Worm (Caenorhabditis elegans) whole organism, midembryonic: ENCODE measurements around the gene rde-1.
A peak's percentile ranks its signal among the peaks of the same experiment; 100 is the strongest.

ENCODE experiments used
- T22C8.4 ChIP-seq: fragments of 200-800 bp; sonication (Bioruptor generic); IDR thresholded peaks from 2 replicates; pipeline ENCODE4 v1.3.6; 2022; ENCODE audit warnings: missing genetic modification characterization, missing compliant biosample characterization
- cog-1 ChIP-seq: sonication (generic microtip); optimal IDR thresholded peaks from 2 replicates; lab custom pipeline; 2016; ENCODE audit warnings: missing genetic modification characterization, missing compliant biosample characterization
- flt-1 ChIP-seq: fragments of 200-800 bp; sonication (Bioruptor generic); IDR thresholded peaks from 2 replicates; pipeline ENCODE4 v1.3.6; 2022; ENCODE audit warnings: missing genetic modification characterization, missing compliant biosample characterization
- klf-2 ChIP-seq: fragments of 200-800 bp; sonication (Bioruptor generic); conservative IDR thresholded peaks from 2 replicates; pipeline ENCODE4 v1.3.6; 2022; ENCODE audit warnings: missing genetic modification reagents, missing genetic modification characterization, missing compliant biosample characterization
- med-1 ChIP-seq: sonication (generic microtip); optimal IDR thresholded peaks from 2 replicates; lab custom pipeline; 2017; ENCODE audit warnings: missing genetic modification characterization, mild to moderate bottlenecking, missing compliant biosample characterization, antibody characterized with exemption, missing genetic modification reagents; ENCODE audit not compliant: insufficient read depth
- ref-1 ChIP-seq: fragments of 200-800 bp; sonication (Bioruptor generic); conservative IDR thresholded peaks from 2 replicates; pipeline ENCODE4 v1.3.6; 2022; ENCODE audit warnings: missing genetic modification reagents, missing genetic modification characterization, missing compliant biosample characterization
- tab-1 ChIP-seq: fragments of 200-800 bp; sonication (Bioruptor generic); IDR thresholded peaks from 2 replicates; pipeline ENCODE4 v1.3.6; 2022; ENCODE audit warnings: missing genetic modification characterization, missing compliant biosample characterization
- ztf-23 ChIP-seq: fragments of 200-800 bp; sonication (Bioruptor generic); IDR thresholded peaks from 2 replicates; pipeline ENCODE4 v1.3.6; 2022; ENCODE audit warnings: missing genetic modification reagents, missing genetic modification characterization, missing compliant biosample characterization
- ztf-29 ChIP-seq: fragments of 200-800 bp; sonication (Bioruptor generic); IDR thresholded peaks from 2 replicates; pipeline ENCODE4 v1.3.6; 2022; ENCODE audit warnings: missing genetic modification reagents, missing genetic modification characterization, missing compliant biosample characterization

The rde-1 gene

DNA sequence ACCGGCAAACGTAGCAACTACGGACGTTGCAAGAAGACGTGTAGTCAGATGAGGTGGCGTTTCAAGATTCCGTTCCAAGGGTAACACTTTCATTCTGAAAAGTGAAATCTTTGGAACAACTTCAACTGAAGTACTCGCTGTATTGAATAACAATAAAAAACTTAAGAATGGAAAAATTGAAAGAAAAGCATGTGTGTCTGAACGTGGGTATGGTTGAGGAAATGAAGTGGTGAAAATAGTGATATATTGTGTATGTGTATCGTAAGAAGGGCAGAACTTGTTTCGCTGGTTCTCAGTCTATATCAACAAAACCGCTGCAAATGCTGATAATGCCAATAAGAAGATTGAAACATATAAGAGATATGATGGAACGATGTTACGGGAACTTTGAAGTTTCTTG, 4.3 kb upstream of the rde-1 start, which contains the start of gene K08H10.6:
K08H10.6 (minus strand) TSS at position 101 of the 400 bp plus-strand sequence.
- TF ChIP-seq ref-1, result no peak

DNA sequence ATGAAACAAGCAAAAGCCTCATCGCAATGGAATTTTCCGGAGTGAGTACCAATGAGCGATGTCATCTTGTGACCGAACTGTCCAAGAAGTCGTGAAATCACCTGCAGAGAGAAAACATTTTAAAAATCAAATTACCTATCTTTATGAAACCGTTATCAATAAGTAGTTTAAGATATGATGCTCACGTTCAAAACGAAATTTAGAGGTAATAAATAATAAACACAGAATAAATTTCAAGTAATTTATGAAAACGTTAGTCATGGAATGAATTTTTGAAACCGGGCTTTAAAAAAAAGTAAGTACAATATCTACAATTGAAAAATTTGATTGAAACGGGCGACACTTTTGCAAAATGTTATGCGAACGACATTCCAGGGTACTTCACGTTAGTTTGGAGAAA, 3.8 kb downstream of the rde-1 start, which contains the start of gene C27H6.8:
C27H6.8 (minus strand) TSS at position 101 of the 400 bp plus-strand sequence.
- TF ChIP-seq flt-1 (GFP tag; lab: Robert Waterston, UW) (no peak), ztf-29 (no peak), med-1 (GFP tag; lab: Kevin White, UChicago) (no peak), ref-1 (no peak), T22C8.4 (GFP tag; lab: Robert Waterston, UW) (no peak), klf-2 (no peak)

DNA sequence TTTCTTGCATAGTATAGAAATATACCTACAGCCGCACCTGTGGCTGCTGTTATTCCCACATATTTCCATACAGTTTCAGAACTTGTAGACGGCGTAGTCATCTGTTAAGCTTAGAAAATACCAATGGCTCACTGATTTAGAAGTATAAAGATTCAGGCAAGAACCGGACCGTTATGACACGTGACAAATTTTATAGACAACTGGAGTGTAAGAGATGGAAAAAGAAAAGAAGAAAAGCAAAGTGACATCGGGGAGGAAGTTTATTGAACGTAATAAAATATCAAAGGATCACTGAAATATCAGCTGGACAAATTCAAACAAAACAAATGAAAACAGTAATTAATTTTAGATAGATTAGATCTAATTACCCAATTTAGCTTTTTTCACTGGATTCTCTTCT, 5.3 kb downstream of the rde-1 start, which contains the start of gene rmd-2:
rmd-2 (minus strand) TSS at position 101 of the 400 bp plus-strand sequence.
- TF ChIP-seq tab-1 (GFP tag; lab: Robert Waterston, UW), result no peak
- TF ChIP-seq ztf-23 (GFP tag; lab: Robert Waterston, UW), result no peak
- TF ChIP-seq flt-1 (GFP tag; lab: Robert Waterston, UW), result no peak
- TF ChIP-seq cog-1 (tag; lab: Kevin White, UChicago), result no peak
- TF ChIP-seq med-1 (GFP tag; lab: Kevin White, UChicago), result no peak
- no peak for TF ChIP-seq ref-1

DNA sequence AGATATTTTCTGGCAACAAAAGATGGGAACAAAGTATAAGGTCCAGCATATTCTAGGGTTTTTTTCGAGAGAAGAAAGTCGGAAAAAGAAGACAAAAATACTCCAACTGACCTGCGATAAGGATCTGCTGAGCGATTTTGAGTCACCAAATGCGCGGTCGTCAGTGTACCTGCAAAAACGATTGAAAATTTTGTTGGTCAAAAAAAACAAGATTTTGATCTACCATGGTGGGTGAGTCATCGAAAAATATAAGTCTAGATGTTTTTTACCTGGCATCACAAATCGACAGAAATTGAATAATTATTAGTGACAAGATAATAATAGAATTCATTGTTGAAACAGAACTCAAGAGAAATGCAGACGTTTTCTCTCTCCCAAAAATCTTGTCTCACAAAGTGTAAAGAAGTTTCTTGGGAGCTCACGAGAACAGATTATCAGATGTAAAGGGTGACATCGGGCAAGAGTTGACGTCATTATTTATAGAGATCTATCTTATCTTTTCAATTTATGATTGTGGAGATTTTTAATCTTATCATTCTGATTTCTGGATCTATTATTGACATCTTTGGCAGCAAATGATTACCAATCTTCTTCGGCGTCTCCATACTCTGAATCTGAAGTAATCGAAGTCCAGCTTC, 6.1 kb downstream of the rde-1 start:
- no peak for TF ChIP-seq klf-2
- TF ChIP-seq ztf-23 (GFP tag; lab: Robert Waterston, UW), result no peak
- TF ChIP-seq ztf-29, result no peak
- no peak for TF ChIP-seq med-1 (GFP tag; lab: Kevin White, UChicago)
- no peak for TF ChIP-seq flt-1 (GFP tag; lab: Robert Waterston, UW)
- no peak for TF ChIP-seq tab-1 (GFP tag; lab: Robert Waterston, UW)
- TF ChIP-seq cog-1 (tag; lab: Kevin White, UChicago), result no peak
- TF ChIP-seq ref-1, result no peak
- TF ChIP-seq T22C8.4 (GFP tag; lab: Robert Waterston, UW), result no peak

DNA sequence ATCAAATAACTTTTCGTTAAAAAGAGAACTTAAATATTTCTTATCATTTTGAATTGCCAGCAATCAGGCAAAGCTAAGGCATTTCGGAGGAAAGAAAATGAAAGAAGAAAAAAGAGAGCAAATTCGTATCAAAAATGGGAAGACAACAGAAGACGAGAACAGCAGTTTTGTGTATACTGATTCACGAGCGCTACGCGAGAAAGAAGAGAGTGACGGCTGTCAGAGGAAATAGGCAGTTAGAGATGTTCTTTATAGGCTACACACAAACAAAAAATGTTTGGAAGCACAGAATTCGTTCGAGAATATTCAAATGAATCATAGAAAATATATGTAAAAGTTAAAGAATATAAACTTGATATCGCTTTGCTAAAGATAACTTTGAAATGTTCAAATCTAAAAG, 6.6 kb downstream of the rde-1 start:
- no peak for TF ChIP-seq ztf-23 (GFP tag; lab: Robert Waterston, UW)
- TF ChIP-seq ztf-29, result no peak
- no peak for TF ChIP-seq tab-1 (GFP tag; lab: Robert Waterston, UW)
- TF ChIP-seq cog-1 (tag; lab: Kevin White, UChicago), result no peak
- TF ChIP-seq klf-2, result no peak
- TF ChIP-seq med-1 (GFP tag; lab: Kevin White, UChicago), result no peak
- TF ChIP-seq flt-1 (GFP tag; lab: Robert Waterston, UW), result no peak
- TF ChIP-seq T22C8.4 (GFP tag; lab: Robert Waterston, UW), result no peak

DNA sequence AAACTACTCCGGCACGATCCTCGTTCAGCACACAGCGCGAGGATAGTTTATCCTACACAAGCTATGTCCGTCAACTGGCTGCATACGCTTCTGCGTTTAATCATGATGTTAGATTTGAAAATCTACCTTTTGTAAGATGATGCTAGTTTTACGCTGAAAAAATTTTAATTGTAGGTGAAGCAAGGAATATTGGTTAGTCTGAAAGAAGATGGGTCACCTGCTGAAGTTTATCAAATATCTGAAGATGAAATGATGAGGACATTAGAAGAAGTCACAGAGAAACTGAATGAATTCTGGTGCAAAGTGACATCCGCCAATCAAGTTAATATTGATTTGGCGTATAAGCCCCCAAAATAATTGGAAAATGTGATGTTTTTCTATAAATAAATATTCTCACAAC, 7.9 kb downstream of the rde-1 start:
- TF ChIP-seq cog-1 (tag; lab: Kevin White, UChicago) (no peak), ztf-29 (no peak)

DNA sequence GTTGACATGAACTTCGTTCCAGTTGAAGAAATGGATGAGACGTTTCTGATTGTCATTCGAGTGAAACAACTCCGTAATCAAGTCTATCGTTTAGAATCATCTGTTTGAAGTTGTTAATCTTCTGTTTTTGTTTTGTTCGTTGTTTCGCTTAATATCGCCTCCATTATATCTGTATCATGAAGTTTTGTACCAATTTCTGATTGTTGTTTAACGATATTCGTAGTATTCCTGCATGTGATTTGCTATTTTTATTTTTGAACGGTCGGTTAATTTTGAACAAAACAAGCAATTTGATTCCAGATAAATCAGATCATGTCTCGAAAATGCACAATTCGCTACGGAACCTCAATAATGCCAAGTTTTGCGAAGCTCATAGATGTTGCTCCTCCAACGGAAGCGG, 8.9 kb downstream of the rde-1 start, which contains the start of gene C27H6.9:
C27H6.9 (plus strand) TSS at position 301 of the 400 bp plus-strand sequence.
- no peak for TF ChIP-seq cog-1 (tag; lab: Kevin White, UChicago)
- TF ChIP-seq klf-2, result no peak
- TF ChIP-seq med-1 (GFP tag; lab: Kevin White, UChicago), result no peak
- no peak for TF ChIP-seq ztf-29
- no peak for TF ChIP-seq ref-1
- TF ChIP-seq T22C8.4 (GFP tag; lab: Robert Waterston, UW), result no peak
- no peak for TF ChIP-seq flt-1 (GFP tag; lab: Robert Waterston, UW)
- TF ChIP-seq ztf-23 (GFP tag; lab: Robert Waterston, UW), result no peak
- TF ChIP-seq tab-1 (GFP tag; lab: Robert Waterston, UW), result no peak

DNA sequence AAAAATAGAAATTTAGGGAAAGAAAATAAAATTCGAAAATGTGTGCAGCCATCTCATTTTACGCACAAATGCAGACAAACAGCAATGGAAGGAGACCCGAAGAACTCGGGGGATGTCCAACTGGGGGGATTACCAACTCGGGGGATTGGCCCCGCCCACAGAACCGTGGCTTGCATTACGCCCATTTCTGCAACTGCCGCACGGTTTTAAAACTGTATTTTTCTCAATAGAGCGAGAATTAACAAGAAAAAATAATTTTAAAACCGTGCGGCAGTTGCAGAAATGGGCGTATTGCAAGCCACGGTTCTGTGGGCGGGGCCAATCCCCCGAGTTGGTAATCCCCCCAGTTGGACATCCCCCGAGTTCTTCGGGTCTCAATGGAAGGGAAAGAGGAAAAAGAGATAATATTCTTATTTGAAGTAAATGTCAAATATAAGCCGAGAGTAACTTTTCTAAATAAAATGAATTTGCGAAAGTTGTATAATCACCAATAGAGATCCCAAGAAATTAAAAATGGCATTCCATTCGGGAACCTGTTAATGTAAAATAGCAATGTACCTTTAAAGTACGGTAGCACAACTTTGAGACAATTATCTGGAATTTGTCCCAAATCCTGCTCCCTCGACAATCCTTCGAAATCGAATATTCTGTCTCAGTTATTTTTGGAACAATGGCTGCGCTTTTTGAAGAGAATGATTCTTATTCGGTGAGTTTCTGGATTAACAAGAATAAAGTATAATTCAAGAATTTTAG, 10.5 kb downstream of the rde-1 start, which contains the start of the genes ruvb-1 and tofu-1:
ruvb-1 (minus strand) TSS at position 72 of the 753 bp plus-strand sequence.
tofu-1 (plus strand) TSS at position 417 of the 753 bp plus-strand sequence.
- TF ChIP-seq klf-2, result 0 out of 2 replicates have a peak, but pooled peaks have one; percentile 23
- peak; percentile 76 for TF ChIP-seq flt-1 (GFP tag; lab: Robert Waterston, UW)
- TF ChIP-seq ref-1, result peak; percentile 55; the same call in 1 of the 2 replicates
- peak; percentile 68; the same call in 1 of the 2 replicates for TF ChIP-seq ztf-23 (GFP tag; lab: Robert Waterston, UW)

DNA sequence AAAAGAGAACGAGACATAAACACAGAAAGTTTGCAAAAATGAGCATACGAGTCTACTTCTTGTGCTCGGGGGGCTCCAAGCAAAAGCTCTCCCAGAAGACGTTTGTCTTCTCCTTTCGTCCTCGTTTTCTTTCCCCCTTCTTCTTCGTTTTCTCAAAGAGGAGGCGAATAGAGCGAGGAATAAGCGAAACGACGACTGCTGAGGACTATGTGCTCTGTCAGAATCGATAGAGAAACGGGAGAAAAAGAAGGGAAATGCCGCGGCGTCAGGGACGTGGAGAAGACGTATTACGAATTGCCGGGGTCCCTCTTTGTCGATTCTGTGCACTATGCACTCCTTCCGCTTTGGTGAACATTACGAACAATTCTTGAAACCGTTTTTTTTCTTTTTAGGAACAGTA, 13.0 kb downstream of the rde-1 start:
- TF ChIP-seq ztf-29 (no peak), klf-2 (no peak), ref-1 (no peak), T22C8.4 (GFP tag; lab: Robert Waterston, UW) (no peak), cog-1 (tag; lab: Kevin White, UChicago) (no peak), ztf-23 (GFP tag; lab: Robert Waterston, UW) (no peak), med-1 (GFP tag; lab: Kevin White, UChicago) (no peak), tab-1 (GFP tag; lab: Robert Waterston, UW) (no peak)

DNA sequence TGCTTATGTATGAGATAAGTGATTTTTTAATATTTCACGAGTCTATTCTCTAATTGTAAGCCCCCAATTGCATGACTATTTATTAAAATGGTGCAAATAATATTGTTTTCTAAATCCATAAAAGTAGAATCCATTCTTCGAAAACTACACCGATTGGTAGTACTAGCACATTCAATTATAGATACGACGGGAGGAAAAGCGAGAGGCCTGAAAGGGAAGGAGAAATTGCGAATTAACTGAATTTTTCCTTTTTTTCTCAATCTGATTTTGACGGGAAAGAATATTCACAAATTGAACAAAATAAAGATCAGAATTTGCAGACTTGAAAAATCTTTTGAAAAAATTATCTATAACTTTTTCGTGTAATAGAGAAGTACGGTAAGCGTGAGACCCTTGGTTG, 14.2 kb downstream of the rde-1 start:
- TF ChIP-seq cog-1 (tag; lab: Kevin White, UChicago), result no peak
- TF ChIP-seq ztf-23 (GFP tag; lab: Robert Waterston, UW), result no peak
- no peak for TF ChIP-seq flt-1 (GFP tag; lab: Robert Waterston, UW)
- no peak for TF ChIP-seq T22C8.4 (GFP tag; lab: Robert Waterston, UW)
- no peak for TF ChIP-seq klf-2
- no peak for TF ChIP-seq med-1 (GFP tag; lab: Kevin White, UChicago)
